Worm (Caenorhabditis elegans) whole organism, L4/young adult: ENCODE results near the gene srlf-17.
A peak's percentile ranks its signal among the peaks of the same experiment; 100 is the strongest.

ENCODE experiments used
- W03F9.2 ChIP-seq: fragments of 150-350 bp; optimal IDR thresholded peaks from 2 replicates; lab custom pipeline; 2014; ENCODE audit warnings: missing biosample characterization, missing genetic modification characterization
- him-1 ChIP-seq: sonication (generic microtip); optimal IDR thresholded peaks from 2 replicates; lab custom pipeline; 2016; ENCODE audit warnings: missing genotype, missing genetic modification reagents, missing genetic modification characterization, missing compliant biosample characterization

- no peak for TF ChIP-seq him-1 (tag; lab: Kevin White, UChicago)
- TF ChIP-seq W03F9.2 (tag; lab: Kevin White, UChicago), result peak; percentile 45
These were observed 16.5 kb upstream of the srlf-17 start, which contains the start of the genes imp-2 and enpl-1 for ce11 chrIV:11118837-11119491.
